Fruit fly (Drosophila melanogaster) whole organism, pupa: Measurements from ENCODE around the gene usp.

Source experiments
- CG4496 ChIP-seq: fragments of 200-800 bp; sonication (Bioruptor generic); IDR thresholded peaks from 3 replicates; pipeline ENCODE4 v1.3.6; 2022; ENCODE audit warnings: missing biosample characterization, missing genetic modification characterization
- CG8301 ChIP-seq: fragments of 200-800 bp; sonication (Bioruptor generic); optimal IDR thresholded peaks from 2 replicates; lab custom pipeline; 2018; ENCODE audit warnings: missing biosample characterization, mild to moderate bottlenecking, missing genetic modification characterization
- D1 ChIP-seq: fragments of 200-800 bp; sonication (Bioruptor generic); optimal IDR thresholded peaks from 2 replicates; lab custom pipeline; 2018; ENCODE audit warnings: missing biosample characterization, mild to moderate bottlenecking, missing genetic modification characterization, moderate library complexity
- Ets98B ChIP-seq: fragments of 200-800 bp; sonication (Bioruptor generic); IDR thresholded peaks from 2 replicates; pipeline ENCODE4 v1.3.6; 2022; ENCODE audit warnings: missing biosample characterization, missing genetic modification characterization
- Pif1B ChIP-seq: fragments of 200-800 bp; sonication (Bioruptor generic); optimal IDR thresholded peaks from 3 replicates; lab custom pipeline; 2016; ENCODE audit warnings: missing biosample characterization, missing genetic modification characterization

Gene usp

DNA sequence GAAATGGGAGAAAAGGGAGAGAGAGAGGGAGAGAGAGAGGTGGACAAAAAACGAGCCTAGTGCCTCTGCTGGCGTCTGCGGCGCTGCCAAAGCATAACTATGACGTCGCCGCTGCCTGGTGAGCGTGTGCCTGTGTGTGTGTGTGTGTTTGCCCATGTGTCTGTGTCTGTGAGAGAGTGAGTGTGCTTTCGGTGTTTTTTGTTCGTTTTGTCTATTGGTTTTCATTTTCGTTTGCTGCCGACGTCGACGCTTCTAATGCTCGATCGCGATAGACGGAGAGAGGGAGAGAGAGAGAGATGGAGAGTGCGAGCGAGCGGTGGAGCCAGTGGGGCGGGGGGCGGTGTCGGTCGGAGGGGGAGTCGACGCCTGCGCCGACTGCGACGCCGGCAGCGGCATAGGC is 50.3 kb downstream of the usp start:
- peak; percentile 47; the same call in 1 of the 2 replicates for TF ChIP-seq Ets98B (GFP tag; lab: Robert Waterston, UW)
- peak; percentile 54; the same call in 1 of the 3 replicates for TF ChIP-seq CG4496 (GFP tag; lab: Robert Waterston, UW)
- no peak for TF ChIP-seq Pif1B (GFP tag; lab: Kevin White, UChicago)
- TF ChIP-seq, all 21 proteins: peak for 2

DNA sequence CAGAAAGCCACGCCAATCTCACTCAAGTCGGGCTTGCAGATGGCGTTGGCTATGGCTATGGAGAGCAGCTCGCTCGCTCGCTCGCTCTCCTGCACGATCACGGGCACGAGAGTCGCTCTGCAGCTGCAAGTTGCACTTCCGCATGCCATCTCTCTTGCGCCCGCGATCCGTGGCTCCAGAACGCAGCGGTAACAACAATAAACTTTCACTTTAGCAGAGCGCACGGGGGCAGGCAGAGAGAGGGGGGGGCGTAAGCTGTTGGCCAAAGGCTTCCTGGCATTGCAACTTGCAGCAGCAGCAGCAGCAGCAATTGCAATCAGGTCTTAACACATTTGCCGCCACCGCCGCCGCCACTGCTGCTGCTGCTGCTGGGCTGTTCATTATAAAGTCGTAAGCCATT is 52.1 kb downstream of the usp start:
- no peak for TF ChIP-seq D1 (tag; lab: Kevin White, UChicago)
- TF ChIP-seq CG4496 (GFP tag; lab: Robert Waterston, UW) = peak; percentile 24; the same call in 1 of the 3 replicates
- no peak for TF ChIP-seq CG8301 (tag; lab: Kevin White, UChicago)
